Fruit fly (Drosophila melanogaster): ENCODE data around the gene CG1309.

Gene CG1309

DNA sequence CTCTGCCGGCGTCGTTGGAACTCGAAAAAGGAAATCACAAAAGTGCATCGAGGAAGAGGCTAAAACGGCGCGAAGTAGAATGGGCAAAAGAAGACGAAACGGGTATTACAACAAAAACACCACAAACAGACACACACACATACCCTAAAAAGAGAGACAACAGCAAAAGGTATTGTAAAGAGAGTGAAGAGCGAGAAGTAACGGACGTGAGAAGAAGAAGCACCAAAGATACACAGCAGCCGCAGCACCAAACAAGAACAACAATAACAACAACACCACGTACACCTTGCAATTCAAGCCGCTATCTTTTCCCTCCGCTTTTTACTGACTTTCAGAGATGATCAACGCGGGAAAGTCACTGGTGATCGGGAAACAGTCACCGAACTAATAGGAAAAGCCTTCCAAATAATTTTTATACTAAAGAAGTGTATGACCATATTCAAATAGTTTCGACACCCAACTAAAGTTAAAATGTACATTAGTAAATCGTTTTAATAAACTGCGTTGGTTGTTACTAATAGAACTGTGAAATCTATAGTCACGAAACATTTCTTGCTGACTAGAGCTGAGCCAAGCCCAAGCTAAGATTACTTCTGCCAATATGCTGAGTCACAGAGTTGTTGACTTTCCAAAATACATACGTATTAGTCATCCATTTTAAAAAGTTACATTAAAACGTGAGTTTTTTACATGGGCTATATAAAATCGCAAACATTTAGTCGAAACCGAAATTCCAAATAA, 6.9 kb upstream of the CG1309 start:
- TF ChIP-seq CG8478 (optimal IDR thresholded peaks at IDR 0.05), result no peak
- TF ChIP-seq Dll (optimal IDR thresholded peaks at IDR 0.05), result no peak
- TF ChIP-seq pan (optimal IDR thresholded peaks at IDR 0.05), result no peak
- TF ChIP-seq usp (GFP tag; optimal IDR thresholded peaks at IDR 0.05), result no peak
- TF ChIP-seq EcR (GFP tag; optimal IDR thresholded peaks at IDR 0.05), result no peak
- TF ChIP-seq psq (optimal IDR thresholded peaks at IDR 0.05), result no peak

DNA sequence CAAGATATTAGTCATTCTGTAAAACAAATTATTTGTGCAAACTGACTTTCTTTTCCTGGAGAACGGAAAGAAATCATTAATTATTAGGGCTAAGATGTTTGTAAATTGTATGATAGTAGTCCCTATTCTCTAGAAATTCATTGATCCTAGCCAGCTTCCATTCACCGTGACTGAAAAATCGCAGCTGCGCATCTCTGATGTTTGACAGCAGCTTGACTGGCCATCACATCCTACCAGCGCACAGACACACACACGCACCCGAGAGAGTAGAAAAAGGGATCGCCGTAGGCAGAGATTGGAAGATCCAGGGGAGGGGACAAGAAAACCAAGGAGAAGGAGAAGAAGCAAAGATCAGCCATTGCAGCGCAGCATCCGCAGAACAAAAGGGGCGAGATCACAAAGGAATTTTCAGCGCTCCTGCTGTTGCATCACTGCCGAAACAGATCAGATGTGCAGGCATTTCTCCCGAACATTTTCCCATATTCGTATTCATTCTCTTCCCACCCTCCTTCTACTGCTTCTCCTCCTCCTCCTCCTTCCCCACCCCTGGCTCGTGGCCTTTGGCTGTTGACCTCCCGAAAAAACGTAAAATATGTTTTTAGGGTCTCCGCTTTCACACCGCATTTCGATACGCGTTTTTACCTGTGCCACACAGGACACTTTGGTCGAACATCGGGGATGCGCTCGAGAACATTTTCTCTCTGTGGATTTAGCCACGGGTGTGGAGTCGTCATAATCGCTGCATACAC, 6.2 kb upstream of the CG1309 start:
- no peak for TF ChIP-seq psq (optimal IDR thresholded peaks at IDR 0.05)
- TF ChIP-seq EcR (GFP tag; optimal IDR thresholded peaks at IDR 0.05), result no peak
- TF ChIP-seq CG8478 (optimal IDR thresholded peaks at IDR 0.05), result no peak
- no peak for TF ChIP-seq usp (GFP tag; optimal IDR thresholded peaks at IDR 0.05)
- TF ChIP-seq Dll (optimal IDR thresholded peaks at IDR 0.05), result no peak
- no peak for TF ChIP-seq pan (optimal IDR thresholded peaks at IDR 0.05)

dm6 chr3L:4253611-4254300, 5.5 kb upstream of the CG1309 start:
- no peak for TF ChIP-seq CG8478 (optimal IDR thresholded peaks at IDR 0.05)
- no peak for TF ChIP-seq usp (GFP tag; optimal IDR thresholded peaks at IDR 0.05)
- no peak for TF ChIP-seq psq (optimal IDR thresholded peaks at IDR 0.05)
- TF ChIP-seq Dll (optimal IDR thresholded peaks at IDR 0.05), result no peak
- no peak for TF ChIP-seq pan (optimal IDR thresholded peaks at IDR 0.05)
- no peak for TF ChIP-seq EcR (GFP tag; optimal IDR thresholded peaks at IDR 0.05)

dm6 chr3L:4254301-4254834, 4.9 kb upstream of the CG1309 start, which contains the start of the genes ago and CG1265:
ago (minus strand) TSS chr3L:4254306.
CG1265 (plus strand) TSS chr3L:4254776.
- no peak for TF ChIP-seq EcR (GFP tag; optimal IDR thresholded peaks at IDR 0.05)
- no peak for TF ChIP-seq pan (optimal IDR thresholded peaks at IDR 0.05)
- no peak for TF ChIP-seq Dll (optimal IDR thresholded peaks at IDR 0.05)
- TF ChIP-seq psq (optimal IDR thresholded peaks at IDR 0.05), result no peak
- TF ChIP-seq usp (GFP tag; optimal IDR thresholded peaks at IDR 0.05), result no peak
- TF ChIP-seq CG8478 (optimal IDR thresholded peaks at IDR 0.05), result no peak

DNA sequence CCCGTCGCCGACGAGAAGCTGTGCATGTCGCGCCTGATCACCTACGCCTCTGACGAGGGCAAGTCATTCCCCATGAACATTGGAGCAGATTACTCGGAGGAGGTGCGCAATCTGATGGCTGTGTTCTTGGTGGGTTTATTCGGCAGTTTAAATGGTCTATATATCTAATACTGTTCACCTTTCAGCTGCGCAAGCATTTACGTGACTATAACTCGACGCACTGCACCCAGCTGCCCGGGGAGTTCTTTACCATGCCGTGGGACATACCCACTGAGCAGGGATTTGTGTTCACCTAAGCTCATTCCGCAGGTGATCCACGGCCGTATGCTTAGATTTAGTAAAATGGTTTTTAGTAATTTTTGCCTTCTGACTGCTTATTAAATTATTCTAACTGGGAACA, 1.9 kb downstream of the CG1309 start:
- TF ChIP-seq EcR (GFP tag; optimal IDR thresholded peaks at IDR 0.05) (no peak), psq (optimal IDR thresholded peaks at IDR 0.05) (no peak), usp (GFP tag; optimal IDR thresholded peaks at IDR 0.05) (no peak), pan (optimal IDR thresholded peaks at IDR 0.05) (no peak), Dll (optimal IDR thresholded peaks at IDR 0.05) (no peak), CG8478 (optimal IDR thresholded peaks at IDR 0.05) (no peak)

- TF ChIP-seq Dll (optimal IDR thresholded peaks at IDR 0.05), result no peak
Measured at dm6 chr3L:4262384-4262783, 3.2 kb downstream of the CG1309 start, which contains the start of the genes CG11586 and VhaM9.7-a. CG11586 (minus strand) TSS chr3L:4262470. VhaM9.7-a (plus strand) TSS chr3L:4262705.

DNA sequence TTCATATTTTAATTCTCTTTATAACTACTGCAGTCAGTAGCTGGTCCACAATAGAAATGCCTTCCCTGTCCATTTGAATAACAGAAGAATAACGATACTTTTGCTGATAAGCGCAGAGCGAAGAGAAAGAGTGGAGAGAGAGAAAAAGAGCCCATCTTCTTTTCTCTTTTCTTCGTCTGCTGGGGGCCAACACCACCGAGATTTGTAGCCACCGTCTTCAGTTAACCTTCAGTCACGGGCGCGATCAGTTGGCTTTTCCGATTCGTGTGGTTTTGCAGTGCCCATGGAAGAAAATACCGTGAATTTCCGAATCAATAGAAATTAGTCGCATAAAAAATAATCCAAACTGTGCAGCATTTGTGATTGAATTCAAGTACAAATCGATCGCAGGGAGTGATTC, 4.3 kb downstream of the CG1309 start, which contains the start of gene CG1273:
Gene CG1273 (plus strand): TSS at position 218 of the 400 bp plus-strand sequence.
- TF ChIP-seq CG8478 (optimal IDR thresholded peaks at IDR 0.05) (no peak), EcR (GFP tag; optimal IDR thresholded peaks at IDR 0.05) (no peak), pan (optimal IDR thresholded peaks at IDR 0.05) (no peak)

DNA sequence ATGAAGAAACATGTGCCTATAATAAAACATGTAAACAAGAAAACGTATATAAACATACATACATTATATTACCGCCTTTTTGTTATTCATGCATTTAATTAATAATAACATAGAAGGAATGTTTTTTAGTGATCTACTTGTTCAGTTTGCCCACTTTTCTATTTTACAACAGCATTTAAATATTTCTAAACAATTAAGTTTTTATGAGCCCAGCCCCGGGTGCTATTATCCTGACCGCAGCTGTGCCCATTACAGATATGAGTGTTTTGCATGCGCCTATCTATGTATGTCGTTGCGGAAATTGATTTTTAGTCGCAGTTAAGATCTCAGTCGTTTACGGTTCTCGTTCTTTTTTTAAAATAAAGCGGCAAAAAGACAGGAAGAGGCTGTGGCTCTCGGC, 5.7 kb downstream of the CG1309 start:
- no peak for TF ChIP-seq pan (optimal IDR thresholded peaks at IDR 0.05)
- no peak for TF ChIP-seq psq (optimal IDR thresholded peaks at IDR 0.05)
- TF ChIP-seq usp (GFP tag; optimal IDR thresholded peaks at IDR 0.05), result no peak
- no peak for TF ChIP-seq EcR (GFP tag; optimal IDR thresholded peaks at IDR 0.05)
- no peak for TF ChIP-seq Dll (optimal IDR thresholded peaks at IDR 0.05)
- no peak for TF ChIP-seq CG8478 (optimal IDR thresholded peaks at IDR 0.05)

dm6 chr3L:4265836-4266235, 6.6 kb downstream of the CG1309 start:
- no peak for TF ChIP-seq Dll (optimal IDR thresholded peaks at IDR 0.05)
- no peak for TF ChIP-seq CG8478 (optimal IDR thresholded peaks at IDR 0.05)
- no peak for TF ChIP-seq pan (optimal IDR thresholded peaks at IDR 0.05)
- no peak for TF ChIP-seq psq (optimal IDR thresholded peaks at IDR 0.05)
- no peak for TF ChIP-seq EcR (GFP tag; optimal IDR thresholded peaks at IDR 0.05)
- TF ChIP-seq usp (GFP tag; optimal IDR thresholded peaks at IDR 0.05), result no peak

dm6 chr3L:4267403-4267802, 8.2 kb downstream of the CG1309 start, which contains the start of gene CG33764:
CG33764 (minus strand) TSS chr3L:4267503.
- TF ChIP-seq Dll (optimal IDR thresholded peaks at IDR 0.05), result no peak
- no peak for TF ChIP-seq EcR (GFP tag; optimal IDR thresholded peaks at IDR 0.05)
- no peak for TF ChIP-seq psq (optimal IDR thresholded peaks at IDR 0.05)
- no peak for TF ChIP-seq usp (GFP tag; optimal IDR thresholded peaks at IDR 0.05)
- TF ChIP-seq pan (optimal IDR thresholded peaks at IDR 0.05), result no peak
- no peak for TF ChIP-seq CG8478 (optimal IDR thresholded peaks at IDR 0.05)

DNA sequence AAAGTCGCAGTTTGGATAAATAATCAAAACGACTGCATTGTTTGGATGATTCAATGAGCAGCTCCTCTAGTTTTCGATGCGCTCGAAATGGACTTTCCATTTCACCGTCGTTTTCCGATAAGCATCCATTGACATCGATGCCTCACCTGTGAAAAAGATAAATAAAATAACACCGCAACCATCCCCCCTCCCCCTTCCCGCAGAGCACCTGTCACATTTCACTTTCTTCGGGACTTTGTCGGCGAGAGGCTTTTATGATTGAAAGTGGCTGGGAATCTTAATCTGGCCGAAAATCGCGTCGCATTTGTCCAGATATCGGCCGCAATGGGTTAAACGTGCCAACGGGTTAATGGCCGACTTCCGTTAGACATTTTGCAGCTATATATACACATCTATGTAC, 10.0 kb downstream of the CG1309 start:
- TF ChIP-seq usp (GFP tag; optimal IDR thresholded peaks at IDR 0.05) (no peak), CG8478 (optimal IDR thresholded peaks at IDR 0.05) (no peak), psq (optimal IDR thresholded peaks at IDR 0.05) (no peak), Dll (optimal IDR thresholded peaks at IDR 0.05) (no peak), pan (optimal IDR thresholded peaks at IDR 0.05) (no peak), EcR (GFP tag; optimal IDR thresholded peaks at IDR 0.05) (no peak)

All from whole organism.